Fruit fly (Drosophila melanogaster) whole organism, wandering third instar larva: Measurements from ENCODE around the gene alt.

ENCODE experiments used
- CG32264 ChIP-seq: fragments of 200-800 bp; sonication (Bioruptor generic); optimal IDR thresholded peaks from 2 replicates; lab custom pipeline; 2016; ENCODE audit warnings: missing biosample characterization, missing genetic modification characterization
- CG9705 ChIP-seq: fragments of 200-800 bp; sonication (Bioruptor generic); optimal IDR thresholded peaks from 2 replicates; lab custom pipeline; 2018; ENCODE audit warnings: missing biosample characterization, mild to moderate bottlenecking, missing genetic modification characterization
- br ChIP-seq: fragments of 200-800 bp; sonication (Bioruptor generic); optimal IDR thresholded peaks from 2 replicates; lab custom pipeline; 2016; ENCODE audit warnings: missing biosample characterization, missing genetic modification characterization
- dl ChIP-seq, 2 experiments: fragments of 175-275, 200-275 bp in 1 of 2; fragments of 200-275 bp in 1 of 2; sonication (Bioruptor generic); optimal IDR thresholded peaks; lab custom pipeline; 2018; ENCODE audit warnings: mild to moderate bottlenecking in 2 of 2, missing biosample characterization in 2 of 2, missing genetic modification characterization in 2 of 2, moderate library complexity in 2 of 2; ENCODE audit not compliant: partially characterized antibody in 2 of 2, insufficient read depth in 1 of 2
- dsf ChIP-seq: sonication (Bioruptor generic); optimal IDR thresholded peaks from 2 replicates; lab custom pipeline; 2016; ENCODE audit warnings: missing biosample characterization, missing genetic modification characterization, borderline replicate concordance
- pan ChIP-seq: fragments of >200 bp; optimal IDR thresholded peaks from 2 replicates; lab custom pipeline; 2017
- usp ChIP-seq: fragments of >200 bp; optimal IDR thresholded peaks from 2 replicates; lab custom pipeline; 2017; ENCODE audit warnings: missing biosample characterization, missing genetic modification characterization

dm6 chr3R:17724963-17725362 is 42.6 kb upstream of the alt start, which contains the start of gene Atg8b:
- TF ChIP-seq br (GFP tag; lab: Kevin White, UChicago) (no peak), CG32264 (GFP tag; lab: Kevin White, UChicago) (no peak), dsf (GFP tag; lab: Kevin White, UChicago) (no peak), CG9705 (GFP tag; lab: Kevin White, UChicago) (no peak), pan (lab: Kevin White, UChicago) (no peak), dl (GFP tag; optimal IDR thresholded peaks at IDR 0.05; lab: Kevin White, UChicago; ENCODE audit: insufficient read depth in 1 of 2, partially characterized antibody in 2 of 2) (no peak), usp (no peak)
